ENCODE assay signal across 1 fruit fly cellular context in genomic region chr3L:21839720-21840641, dm6.
TF ChIP-seq lines count a peak whose summit lies in the region.

No protein-coding gene starts in this region.

TF ChIP-seq in whole organism, embryonic, 481 proteins besides CTCF, POLR2A, EP300 and RAD21 (continued from another document):
- TF ChIP-seq lab (GFP tag; optimal IDR thresholded peaks at IDR 0.05; lab: Kevin White, UChicago) (peak; percentile 95), bab2 (GFP tag; optimal IDR thresholded peaks at IDR 0.05; lab: Kevin White, UChicago) (peak; percentile 89), wor (GFP tag; IDR thresholded peaks at IDR 0.05; lab: Robert Waterston, UW) (peak; percentile 85), pita (GFP tag; optimal IDR thresholded peaks at IDR 0.05; lab: Kevin White, UChicago) (no peak), CG4730 (GFP tag; IDR thresholded peaks at IDR 0.05; lab: Robert Waterston, UW) (peak; percentile 86), CG14710 (tag; optimal IDR thresholded peaks at IDR 0.05; lab: Kevin White, UChicago) (peak; percentile 87), pho (GFP tag; optimal IDR thresholded peaks at IDR 0.05; lab: Kevin White, UChicago) (peak; percentile 93), ab (GFP tag; optimal IDR thresholded peaks at IDR 0.05; lab: Kevin White, UChicago) (peak; percentile 90), vfl (GFP tag; optimal IDR thresholded peaks at IDR 0.05; lab: Kevin White, UChicago) (peak; percentile 90), nom (GFP tag; optimal IDR thresholded peaks at IDR 0.05; lab: Kevin White, UChicago) (peak; percentile 89), gsb-n (tag; optimal IDR thresholded peaks at IDR 0.05; lab: Kevin White, UChicago) (peak; percentile 89), CG10274 (GFP tag; optimal IDR thresholded peaks at IDR 0.05; lab: Kevin White, UChicago) (peak; percentile 87), kay (GFP tag; optimal IDR thresholded peaks at IDR 0.05; lab: Kevin White, UChicago) (peak; percentile 92), repo (GFP tag; optimal IDR thresholded peaks at IDR 0.05; lab: Kevin White, UChicago) (peak; percentile 85), fd102C (GFP tag; optimal IDR thresholded peaks at IDR 0.05; lab: Kevin White, UChicago) (no peak), bowl (GFP tag; IDR thresholded peaks at IDR 0.05; lab: Robert Waterston, UW) (peak; percentile 59; the same call in 1 of the 2 replicates), jing (GFP tag; optimal IDR thresholded peaks at IDR 0.05; lab: Kevin White, UChicago) (peak; percentile 86), gsb (GFP tag; IDR thresholded peaks at IDR 0.05; lab: Robert Waterston, UW) (peak; percentile 91), pan (optimal IDR thresholded peaks at IDR 0.05; lab: Kevin White, UChicago) (no peak), pan (GFP tag; optimal IDR thresholded peaks at IDR 0.05 in 1 of 2, IDR thresholded peaks at IDR 0.05 in 1 of 2) (peak in 1 of 2 experiments; percentile 95), Mes4 (GFP tag; optimal IDR thresholded peaks at IDR 0.05; lab: Kevin White, UChicago) (peak; percentile 92), Camta (GFP tag; optimal IDR thresholded peaks at IDR 0.05; lab: Kevin White, UChicago) (peak; percentile 95), CG6854 (GFP tag; optimal IDR thresholded peaks at IDR 0.05; lab: Kevin White, UChicago) (peak; percentile 88), ase (GFP tag; IDR thresholded peaks at IDR 0.05; lab: Robert Waterston, UW) (peak; percentile 73; the same call in 2 of the 3 replicates), CG4617 (GFP tag; optimal IDR thresholded peaks at IDR 0.05; lab: Kevin White, UChicago; ENCODE audit: borderline replicate concordance) (peak; percentile 71), CG10267 (tag; optimal IDR thresholded peaks at IDR 0.05; lab: Kevin White, UChicago) (peak; percentile 84), Elba2 (GFP tag; optimal IDR thresholded peaks at IDR 0.05; lab: Kevin White, UChicago) (no peak), CG12769 (tag; optimal IDR thresholded peaks at IDR 0.05; lab: Kevin White, UChicago) (peak; percentile 88), org-1 (GFP tag; optimal IDR thresholded peaks at IDR 0.05; lab: Kevin White, UChicago) (peak; percentile 94), crol (GFP tag; IDR thresholded peaks at IDR 0.05; lab: Robert Waterston, UW) (no peak), Taf1 (GFP tag; IDR thresholded peaks at IDR 0.05; lab: Robert Waterston, UW) (peak; percentile 85), ERR (GFP tag; optimal IDR thresholded peaks at IDR 0.05; lab: Kevin White, UChicago) (peak; percentile 68), fu2 (GFP tag; optimal IDR thresholded peaks at IDR 0.05; lab: Kevin White, UChicago) (peak; percentile 85), dan (GFP tag; IDR thresholded peaks at IDR 0.05; lab: Robert Waterston, UW) (peak; percentile 65; the same call in 1 of the 2 replicates), cas (GFP tag; IDR thresholded peaks at IDR 0.05; lab: Robert Waterston, UW) (peak; percentile 72; the same call in 1 of the 2 replicates), Mrtf (GFP tag; IDR thresholded peaks at IDR 0.05; lab: Robert Waterston, UW) (peak; percentile 89), ind (GFP tag; optimal IDR thresholded peaks at IDR 0.05; lab: Kevin White, UChicago) (peak; percentile 94), CG10147 (GFP tag; optimal IDR thresholded peaks at IDR 0.05; lab: Kevin White, UChicago) (peak; percentile 92), NK7.1 (GFP tag; optimal IDR thresholded peaks at IDR 0.05; lab: Kevin White, UChicago) (peak; percentile 93), sens-2 (GFP tag; IDR thresholded peaks at IDR 0.05; lab: Robert Waterston, UW) (peak; percentile 52; the same call in 1 of the 2 replicates), Pdp1 (GFP tag; optimal IDR thresholded peaks at IDR 0.05; lab: Kevin White, UChicago) (peak; percentile 81 to 96), tin (GFP tag; optimal IDR thresholded peaks at IDR 0.05; lab: Kevin White, UChicago) (peak; percentile 92), HLHmδ (GFP tag; optimal IDR thresholded peaks at IDR 0.05; lab: Kevin White, UChicago) (no peak), slbo (GFP tag; IDR thresholded peaks at IDR 0.05; lab: Robert Waterston, UW) (peak; percentile 89), Hmx (GFP tag; optimal IDR thresholded peaks at IDR 0.05; lab: Kevin White, UChicago) (peak; percentile 89), CG17802 (tag; optimal IDR thresholded peaks at IDR 0.05; lab: Kevin White, UChicago) (peak; percentile 67), CG42726 (GFP tag; IDR thresholded peaks at IDR 0.05; lab: Robert Waterston, UW; ENCODE audit: partially characterized antibody) (no peak), CG2129 (GFP tag; IDR thresholded peaks at IDR 0.05; lab: Robert Waterston, UW; ENCODE audit: partially characterized antibody) (no peak), CG7963 (GFP tag; IDR thresholded peaks at IDR 0.05; lab: Robert Waterston, UW; ENCODE audit: partially characterized antibody) (no peak), CG8359 (GFP tag; optimal IDR thresholded peaks at IDR 0.05; lab: Kevin White, UChicago; ENCODE audit: borderline replicate concordance) (peak; percentile 75), jigr1 (GFP tag; IDR thresholded peaks at IDR 0.05; lab: Robert Waterston, UW) (peak; percentile 89), onecut (GFP tag; IDR thresholded peaks at IDR 0.05; lab: Robert Waterston, UW) (peak; percentile 85), ken (GFP tag; IDR thresholded peaks at IDR 0.05; lab: Robert Waterston, UW) (peak; percentile 89), CG1233 (GFP tag; optimal IDR thresholded peaks at IDR 0.05; lab: Kevin White, UChicago) (peak; percentile 93), CG18599 (GFP tag; optimal IDR thresholded peaks at IDR 0.05; lab: Kevin White, UChicago) (peak; percentile 95), dati (GFP tag; IDR thresholded peaks at IDR 0.05; lab: Robert Waterston, UW) (peak; percentile 61; the same call in 1 of the 2 replicates), wdn (GFP tag; IDR thresholded peaks at IDR 0.05; lab: Robert Waterston, UW) (peak; percentile 83), exex (tag; optimal IDR thresholded peaks at IDR 0.05; lab: Kevin White, UChicago) (peak; percentile 57), Ptx1 (GFP tag; IDR thresholded peaks at IDR 0.05; lab: Robert Waterston, UW) (peak; percentile 95), pum (GFP tag; optimal IDR thresholded peaks at IDR 0.05; lab: Kevin White, UChicago) (peak; percentile 92), B-H1 (GFP tag; IDR thresholded peaks at IDR 0.05; lab: Robert Waterston, UW) (peak; percentile 89), jumu (GFP tag; optimal IDR thresholded peaks at IDR 0.05; lab: Kevin White, UChicago) (peak; percentile 92), usp (GFP tag; optimal IDR thresholded peaks at IDR 0.05; lab: Kevin White, UChicago) (no peak), CG10543 (GFP tag; optimal IDR thresholded peaks at IDR 0.05; lab: Kevin White, UChicago) (peak; percentile 94), Stat92E (GFP tag; optimal IDR thresholded peaks at IDR 0.05; lab: Kevin White, UChicago) (no peak), pros (GFP tag; optimal IDR thresholded peaks at IDR 0.05; lab: Kevin White, UChicago) (no peak), lov (optimal IDR thresholded peaks at IDR 0.05; lab: Kevin White, UChicago) (no peak), lov (GFP tag; IDR thresholded peaks at IDR 0.05; lab: Robert Waterston, UW) (peak; percentile 85), NFAT (GFP tag; IDR thresholded peaks at IDR 0.05; lab: Robert Waterston, UW) (peak; percentile 79), ham (GFP tag; IDR thresholded peaks at IDR 0.05; lab: Robert Waterston, UW) (peak; percentile 67; the same call in 1 of the 2 replicates), BtbVII (GFP tag; optimal IDR thresholded peaks at IDR 0.05; lab: Kevin White, UChicago) (peak; percentile 92), ewg (GFP tag; optimal IDR thresholded peaks at IDR 0.05; lab: Kevin White, UChicago) (peak; percentile 83), D (optimal IDR thresholded peaks at IDR 0.05; lab: Kevin White, UChicago) (no peak), D (GFP tag; optimal IDR thresholded peaks at IDR 0.05; lab: Kevin White, UChicago) (peak; percentile 93), gt (GFP tag; IDR thresholded peaks at IDR 0.05; lab: Robert Waterston, UW) (peak; percentile 84), CG14014 (GFP tag; IDR thresholded peaks at IDR 0.05; lab: Robert Waterston, UW) (peak; percentile 90), CG8478 (optimal IDR thresholded peaks at IDR 0.05; lab: Kevin White, UChicago) (no peak), CG13624 (GFP tag; optimal IDR thresholded peaks at IDR 0.05; lab: Kevin White, UChicago) (peak; percentile 94), CG5245 (GFP tag; optimal IDR thresholded peaks at IDR 0.05; lab: Kevin White, UChicago) (peak; percentile 88), CG12219 (GFP tag; optimal IDR thresholded peaks at IDR 0.05; lab: Kevin White, UChicago) (peak; percentile 91), hb (GFP tag; IDR thresholded peaks at IDR 0.05; lab: Robert Waterston, UW; ENCODE audit: partially characterized antibody) (no peak), cad (GFP tag; optimal IDR thresholded peaks at IDR 0.05; lab: Kevin White, UChicago) (no peak), croc (GFP tag; conservative IDR thresholded peaks at IDR 0.05; lab: Robert Waterston, UW) (peak; percentile 85), CG11696 (GFP tag; IDR thresholded peaks at IDR 0.05; lab: Robert Waterston, UW) (peak; percentile 83), CG6791 (GFP tag; IDR thresholded peaks at IDR 0.05; lab: Robert Waterston, UW; ENCODE audit: partially characterized antibody) (no peak), Hr39 (optimal IDR thresholded peaks at IDR 0.05; lab: Kevin White, UChicago) (no peak), Side (GFP tag; optimal IDR thresholded peaks at IDR 0.05; lab: Kevin White, UChicago) (peak; percentile 89), Dll (GFP tag; IDR thresholded peaks at IDR 0.05; lab: Robert Waterston, UW; ENCODE audit: partially characterized antibody) (0 out of 4 replicates have a peak, but pooled peaks have one; percentile 18), CG3847 (GFP tag; IDR thresholded peaks at IDR 0.05; lab: Robert Waterston, UW) (peak; percentile 88), cato (GFP tag; optimal IDR thresholded peaks at IDR 0.05; lab: Kevin White, UChicago; ENCODE audit: borderline replicate concordance) (peak; percentile 80), seq (GFP tag; IDR thresholded peaks at IDR 0.05; lab: Robert Waterston, UW) (peak; percentile 92), CG6175 (GFP tag; IDR thresholded peaks at IDR 0.05; lab: Robert Waterston, UW) (peak; percentile 72), Nf-YC (tag; optimal IDR thresholded peaks at IDR 0.05; lab: Kevin White, UChicago) (peak; percentile 84), CG7987 (GFP tag; optimal IDR thresholded peaks at IDR 0.05; lab: Kevin White, UChicago) (peak; percentile 69), Bteb2 (GFP tag; optimal IDR thresholded peaks at IDR 0.05; lab: Kevin White, UChicago) (peak; percentile 85), sim (GFP tag; IDR thresholded peaks at IDR 0.05; lab: Robert Waterston, UW) (peak; percentile 77), CG15601 (tag; optimal IDR thresholded peaks at IDR 0.05; lab: Kevin White, UChicago) (peak; percentile 86), Lhr (GFP tag; optimal IDR thresholded peaks at IDR 0.05; lab: Kevin White, UChicago) (peak; percentile 63), stwl (tag; optimal IDR thresholded peaks at IDR 0.05; lab: Kevin White, UChicago) (peak; percentile 3), bsh (GFP tag; optimal IDR thresholded peaks at IDR 0.05; lab: Kevin White, UChicago) (peak; percentile 91 to 94), unpg (GFP tag; optimal IDR thresholded peaks at IDR 0.05; lab: Kevin White, UChicago) (peak; percentile 93), CG2875 (GFP tag; optimal IDR thresholded peaks at IDR 0.05; lab: Kevin White, UChicago) (peak; percentile 92), Ada2b (GFP tag; IDR thresholded peaks at IDR 0.05; lab: Robert Waterston, UW) (peak; percentile 84), CG12942 (GFP tag; optimal IDR thresholded peaks at IDR 0.05; lab: Kevin White, UChicago) (peak; percentile 88), CG5953 (GFP tag; IDR thresholded peaks at IDR 0.05; lab: Robert Waterston, UW) (peak; percentile 90), CG6272 (GFP tag; IDR thresholded peaks at IDR 0.05; lab: Robert Waterston, UW) (peak; percentile 75), CG1603 (tag; optimal IDR thresholded peaks at IDR 0.05; lab: Kevin White, UChicago) (peak; percentile 91), sr (GFP tag; IDR thresholded peaks at IDR 0.05; lab: Robert Waterston, UW) (peak; percentile 79; the same call in 2 of the 3 replicates), zen2 (GFP tag; IDR thresholded peaks at IDR 0.05; lab: Robert Waterston, UW; ENCODE audit: partially characterized antibody) (no peak), CG3281 (GFP tag; optimal IDR thresholded peaks at IDR 0.05; lab: Kevin White, UChicago) (peak; percentile 94), CG4424 (GFP tag; optimal IDR thresholded peaks at IDR 0.05; lab: Kevin White, UChicago) (peak; percentile 94), Mad (GFP tag; optimal IDR thresholded peaks at IDR 0.05; lab: Kevin White, UChicago) (peak; percentile 92), GATAe (GFP tag; conservative IDR thresholded peaks at IDR 0.05; lab: Robert Waterston, UW) (peak; percentile 62), D19A (tag; optimal IDR thresholded peaks at IDR 0.05; lab: Kevin White, UChicago) (peak; percentile 88), ato (GFP tag; IDR thresholded peaks at IDR 0.05; lab: Robert Waterston, UW; ENCODE audit: partially characterized antibody) (no peak), Sry-δ (GFP tag; optimal IDR thresholded peaks at IDR 0.05; lab: Kevin White, UChicago) (peak; percentile 64), maf-S (GFP tag; optimal IDR thresholded peaks at IDR 0.05; lab: Kevin White, UChicago) (peak; percentile 93), D19B (GFP tag; optimal IDR thresholded peaks at IDR 0.05; lab: Kevin White, UChicago) (peak; percentile 86)
